Fruit fly (Drosophila melanogaster) whole organism, wandering third instar larva: ENCODE data around the gene Gr64a.
A peak's percentile ranks its signal among the peaks of the same experiment; 100 is the strongest.

Experiments used
- Abd-B ChIP-seq: fragments of >200 bp; optimal IDR thresholded peaks from 2 replicates; lab custom pipeline; 2017; ENCODE audit warnings: missing biosample characterization, missing genetic modification characterization
- CG32264 ChIP-seq: fragments of 200-800 bp; sonication (Bioruptor generic); optimal IDR thresholded peaks from 2 replicates; lab custom pipeline; 2016; ENCODE audit warnings: missing biosample characterization, missing genetic modification characterization
- CG9705 ChIP-seq: fragments of 200-800 bp; sonication (Bioruptor generic); optimal IDR thresholded peaks from 2 replicates; lab custom pipeline; 2018; ENCODE audit warnings: missing biosample characterization, mild to moderate bottlenecking, missing genetic modification characterization
- CrebA ChIP-seq: fragments of 200-800 bp; sonication (Bioruptor generic); optimal IDR thresholded peaks from 2 replicates; lab custom pipeline; 2016; ENCODE audit warnings: missing biosample characterization, mild to moderate bottlenecking, missing genetic modification characterization, borderline replicate concordance
- Dfd ChIP-seq: fragments of >200 bp; optimal IDR thresholded peaks from 2 replicates; lab custom pipeline; 2017; ENCODE audit warnings: missing biosample characterization, missing genetic modification characterization
- Dif ChIP-seq: fragments of 200-275, 200-300 bp; sonication (Bioruptor generic); optimal IDR thresholded peaks from 2 replicates; lab custom pipeline; 2018; ENCODE audit warnings: missing biosample characterization, missing genetic modification characterization; ENCODE audit not compliant: partially characterized antibody
- GATAd ChIP-seq: sonication (Bioruptor generic); optimal IDR thresholded peaks from 2 replicates; lab custom pipeline; 2016; ENCODE audit warnings: missing biosample characterization, missing genetic modification characterization
- Hnf4 ChIP-seq: fragments of 200-800 bp; sonication (Bioruptor generic); optimal IDR thresholded peaks from 2 replicates; lab custom pipeline; 2016; ENCODE audit warnings: missing biosample characterization, mild to moderate bottlenecking, missing genetic modification characterization
- Hr78 ChIP-seq: fragments of >200 bp; optimal IDR thresholded peaks from 2 replicates; lab custom pipeline; 2017; ENCODE audit warnings: missing biosample characterization, missing genetic modification characterization
- Hr83 ChIP-seq: fragments of 200-300 bp; sonication (Bioruptor generic); optimal IDR thresholded peaks from 2 replicates; lab custom pipeline; 2016; ENCODE audit warnings: missing biosample characterization, mild to moderate bottlenecking, missing genetic modification characterization, moderate library complexity; ENCODE audit not compliant: poor library complexity, severe bottlenecking
- Jra ChIP-seq: sonication (Bioruptor generic); optimal IDR thresholded peaks from 2 replicates; lab custom pipeline; 2016; ENCODE audit warnings: missing biosample characterization, missing genetic modification characterization
- Mio ChIP-seq: sonication (Bioruptor generic); optimal IDR thresholded peaks from 2 replicates; lab custom pipeline; 2016; ENCODE audit warnings: missing biosample characterization, missing genetic modification characterization
- Myc ChIP-seq: fragments of >200 bp; optimal IDR thresholded peaks from 2 replicates; lab custom pipeline; 2017
- N ChIP-seq: fragments of >200 bp; optimal IDR thresholded peaks from 2 replicates; lab custom pipeline; 2018; ENCODE audit warnings: missing biosample characterization, missing external identifiers, missing genetic modification characterization
- OdsH ChIP-seq: fragments of 200-800 bp; sonication (Bioruptor generic); optimal IDR thresholded peaks from 2 replicates; lab custom pipeline; 2016; ENCODE audit warnings: missing biosample characterization, mild to moderate bottlenecking, missing genetic modification characterization
- Sp1 ChIP-seq: fragments of 200-800 bp; sonication (Bioruptor generic); optimal IDR thresholded peaks from 3 replicates; lab custom pipeline; 2019; ENCODE audit warnings: missing biosample characterization, mild to moderate bottlenecking, missing genetic modification characterization, moderate library complexity
- Vsx2 ChIP-seq: fragments of 200-300, 225-300 bp; sonication (Bioruptor generic); optimal IDR thresholded peaks from 2 replicates; lab custom pipeline; 2018; ENCODE audit warnings: missing biosample characterization, missing genetic modification characterization; ENCODE audit not compliant: partially characterized antibody
- br ChIP-seq: fragments of 200-800 bp; sonication (Bioruptor generic); optimal IDR thresholded peaks from 2 replicates; lab custom pipeline; 2016; ENCODE audit warnings: missing biosample characterization, missing genetic modification characterization
- brk ChIP-seq: fragments of 200-800 bp; sonication (Bioruptor generic); optimal IDR thresholded peaks from 2 replicates; lab custom pipeline; 2016; ENCODE audit warnings: missing biosample characterization, mild to moderate bottlenecking, missing genetic modification characterization
- dl ChIP-seq, 2 experiments: fragments of 175-275, 200-275 bp in 1 of 2; fragments of 200-275 bp in 1 of 2; sonication (Bioruptor generic); optimal IDR thresholded peaks; lab custom pipeline; 2018; ENCODE audit warnings: mild to moderate bottlenecking in 2 of 2, missing biosample characterization in 2 of 2, missing genetic modification characterization in 2 of 2, moderate library complexity in 2 of 2; ENCODE audit not compliant: partially characterized antibody in 2 of 2, insufficient read depth in 1 of 2
- dmrt93B ChIP-seq: fragments of 200-800 bp; sonication (Bioruptor generic); optimal IDR thresholded peaks from 2 replicates; lab custom pipeline; 2018; ENCODE audit warnings: missing biosample characterization, mild to moderate bottlenecking, missing genetic modification characterization
- ey ChIP-seq: fragments of 200-800 bp; sonication (Bioruptor generic); optimal IDR thresholded peaks from 2 replicates; lab custom pipeline; 2016; ENCODE audit warnings: missing biosample characterization, missing genetic modification characterization
- foxo ChIP-seq, 2 experiments: fragments of 200-800 bp; sonication (Bioruptor generic); optimal IDR thresholded peaks; 2 replicates in 1 of 2; 3 replicates in 1 of 2; lab custom pipeline; 2016 to 2017; ENCODE audit warnings: missing biosample characterization in 2 of 2, missing genetic modification characterization in 2 of 2
- fru ChIP-seq: fragments of 200-800 bp; sonication (Bioruptor generic); optimal IDR thresholded peaks from 3 replicates; lab custom pipeline; 2016; ENCODE audit warnings: missing biosample characterization, mild to moderate bottlenecking, missing genetic modification characterization
- h ChIP-seq: fragments of 200-800 bp; sonication (Bioruptor generic); optimal IDR thresholded peaks from 3 replicates; lab custom pipeline; 2016; ENCODE audit warnings: missing biosample characterization, mild to moderate bottlenecking, missing genetic modification characterization
- jim ChIP-seq: fragments of 175-275, 200-325 bp; sonication (Bioruptor generic); optimal IDR thresholded peaks from 2 replicates; lab custom pipeline; 2016; ENCODE audit warnings: missing biosample characterization, mild to moderate bottlenecking, missing genetic modification characterization
- pan ChIP-seq: fragments of >200 bp; optimal IDR thresholded peaks from 2 replicates; lab custom pipeline; 2017
- rgr ChIP-seq: fragments of 200-800 bp; sonication (Bioruptor generic); optimal IDR thresholded peaks from 3 replicates; lab custom pipeline; 2016; ENCODE audit warnings: missing biosample characterization, mild to moderate bottlenecking, missing genetic modification characterization
- sage ChIP-seq: fragments of 200-800 bp; sonication (Bioruptor generic); optimal IDR thresholded peaks from 2 replicates; lab custom pipeline; 2016; ENCODE audit warnings: missing biosample characterization, mild to moderate bottlenecking, missing genetic modification characterization
- sv ChIP-seq: fragments of 200-800 bp; sonication (Bioruptor generic); optimal IDR thresholded peaks from 3 replicates; lab custom pipeline; 2016; ENCODE audit warnings: missing biosample characterization, missing genetic modification characterization
- usp ChIP-seq: fragments of >200 bp; optimal IDR thresholded peaks from 2 replicates; lab custom pipeline; 2017; ENCODE audit warnings: missing biosample characterization, missing genetic modification characterization
- woc ChIP-seq: sonication (Bioruptor generic); optimal IDR thresholded peaks from 2 replicates; lab custom pipeline; 2016; ENCODE audit warnings: missing biosample characterization, mild to moderate bottlenecking, missing genetic modification characterization

Gene Gr64a

dm6 chr3L:4026506-4026868, at the start of gene Gr64a:
Gene Gr64a, plus strand, starts transcription at chr3L:4026769.
- TF ChIP-seq pan (lab: Kevin White, UChicago) (no peak), N (GFP tag; lab: Kevin White, UChicago) (no peak), Myc (lab: Kevin White, UChicago) (no peak), dmrt93B (GFP tag; lab: Kevin White, UChicago) (no peak), usp (GFP tag; lab: Kevin White, UChicago) (no peak), Sp1 (GFP tag; lab: Kevin White, UChicago) (no peak), OdsH (GFP tag; lab: Kevin White, UChicago) (no peak)

- TF ChIP-seq Mio (GFP tag; lab: Kevin White, UChicago) (no peak), Dfd (no peak), CG9705 (GFP tag; lab: Kevin White, UChicago) (no peak), foxo (GFP tag; optimal IDR thresholded peaks at IDR 0.05; lab: Kevin White, UChicago) (peak in 1 of 2 experiments; percentile 2), dmrt93B (GFP tag; lab: Kevin White, UChicago) (no peak), woc (GFP tag; lab: Kevin White, UChicago) (no peak), Dif (no peak), CG32264 (GFP tag; lab: Kevin White, UChicago) (no peak), sage (GFP tag; lab: Kevin White, UChicago) (no peak), OdsH (GFP tag; lab: Kevin White, UChicago) (peak; percentile 4), pan (lab: Kevin White, UChicago) (no peak), rgr (GFP tag; lab: Kevin White, UChicago) (peak; percentile 9), Hr78 (no peak), CrebA (GFP tag; lab: Kevin White, UChicago) (no peak), h (GFP tag; lab: Kevin White, UChicago) (peak; percentile 20), N (GFP tag; lab: Kevin White, UChicago) (no peak), dl (GFP tag; optimal IDR thresholded peaks at IDR 0.05; lab: Kevin White, UChicago; ENCODE audit: insufficient read depth in 1 of 2, partially characterized antibody in 2 of 2) (no peak), jim (GFP tag; lab: Kevin White, UChicago) (no peak), sv (GFP tag; lab: Kevin White, UChicago) (no peak), brk (GFP tag; lab: Kevin White, UChicago) (no peak), br (GFP tag; lab: Kevin White, UChicago) (no peak), Hr83 (no peak), Vsx2 (GFP tag; lab: Kevin White, UChicago) (no peak), fru (no peak), Jra (no peak), ey (GFP tag; lab: Kevin White, UChicago) (no peak), Myc (lab: Kevin White, UChicago) (no peak), Abd-B (GFP tag; lab: Kevin White, UChicago) (no peak), Hnf4 (GFP tag; lab: Kevin White, UChicago) (no peak)
Observed at dm6 chr3L:3977622-3978355, 48.8 kb upstream of the Gr64a start.

dm6 chr3L:3978762-3979516, 47.6 kb upstream of the Gr64a start:
- TF ChIP-seq jim (GFP tag; lab: Kevin White, UChicago) (no peak), GATAd (GFP tag; lab: Kevin White, UChicago) (no peak), CG9705 (GFP tag; lab: Kevin White, UChicago) (no peak), rgr (GFP tag; lab: Kevin White, UChicago) (no peak), Vsx2 (GFP tag; lab: Kevin White, UChicago) (peak; percentile 52), dmrt93B (GFP tag; lab: Kevin White, UChicago) (no peak), Dif (peak; percentile 31), Jra (no peak), usp (GFP tag; lab: Kevin White, UChicago) (no peak)
